Worm (Caenorhabditis elegans) whole organism, young adult: ENCODE data around the gene C25F6.6.

ENCODE experiments used
- B0035.1 ChIP-seq: sonication (generic microtip); optimal IDR thresholded peaks from 2 replicates; lab custom pipeline; 2016; ENCODE audit warnings: missing genetic modification characterization, mild to moderate bottlenecking, missing compliant biosample characterization, missing genotype, missing genetic modification reagents
- B0336.3 ChIP-seq: fragments of 200-800 bp; sonication (Bioruptor generic); IDR thresholded peaks from 2 replicates; pipeline ENCODE4 v1.3.6; 2022; ENCODE audit warnings: missing genetic modification characterization, missing compliant biosample characterization
- C17E4.6 ChIP-seq: fragments of 200-800 bp; sonication (Bioruptor generic); IDR thresholded peaks from 2 replicates; pipeline ENCODE4 v1.3.6; 2022; ENCODE audit warnings: missing genetic modification reagents, missing genetic modification characterization, missing compliant biosample characterization
- F10E7.11 ChIP-seq: sonication (generic microtip); optimal IDR thresholded peaks from 2 replicates; lab custom pipeline; 2017; ENCODE audit warnings: mild to moderate bottlenecking, missing genetic modification characterization, moderate library complexity, missing compliant biosample characterization
- F39B2.1 ChIP-seq: fragments of 200-800 bp; sonication (Bioruptor generic); IDR thresholded peaks from 2 replicates; pipeline ENCODE4 v1.3.6; 2022; ENCODE audit warnings: missing genetic modification reagents, missing genetic modification characterization, missing compliant biosample characterization
- K12H6.12 ChIP-seq: fragments of 200-800 bp; sonication (Bioruptor generic); optimal IDR thresholded peaks from 2 replicates; lab custom pipeline; 2018; ENCODE audit warnings: mild to moderate bottlenecking, missing genetic modification characterization, missing compliant biosample characterization
- Y53G8AR.9 ChIP-seq: fragments of 200-800 bp; sonication (Bioruptor generic); conservative IDR thresholded peaks from 2 replicates; pipeline ENCODE4 v1.3.6; 2022; ENCODE audit warnings: missing genetic modification reagents, missing genetic modification characterization, missing compliant biosample characterization
- Y56A3A.18 ChIP-seq: fragments of 200-800 bp; sonication (Bioruptor generic); IDR thresholded peaks from 2 replicates; pipeline ENCODE4 v1.3.6; 2022; ENCODE audit warnings: missing genetic modification reagents, missing genetic modification characterization, missing compliant biosample characterization
- Y79H2A.3 ChIP-seq: fragments of 200-800 bp; sonication (Bioruptor generic); conservative IDR thresholded peaks from 2 replicates; pipeline ENCODE4 v1.3.6; 2022; ENCODE audit warnings: missing genetic modification reagents, missing genetic modification characterization, missing compliant biosample characterization
- Y95B8A.8 ChIP-seq: fragments of 200-800 bp; sonication (Bioruptor generic); IDR thresholded peaks from 2 replicates; pipeline ENCODE4 v1.3.6; 2022; ENCODE audit warnings: missing genetic modification reagents, missing genetic modification characterization, missing compliant biosample characterization
- akir-1 ChIP-seq: fragments of 200-800 bp; sonication (Bioruptor generic); optimal IDR thresholded peaks from 2 replicates; lab custom pipeline; 2018; ENCODE audit warnings: mild to moderate bottlenecking, missing genetic modification characterization, moderate library complexity, missing compliant biosample characterization
- aptf-2 ChIP-seq: fragments of 200-800 bp; sonication (Bioruptor generic); conservative IDR thresholded peaks from 2 replicates; pipeline ENCODE4 v1.3.6; 2022; ENCODE audit warnings: missing genetic modification reagents, missing genetic modification characterization, missing compliant biosample characterization
- attf-3 ChIP-seq: fragments of 200-800 bp; sonication (Bioruptor generic); conservative IDR thresholded peaks from 2 replicates; pipeline ENCODE4 v1.3.6; 2022; ENCODE audit warnings: missing genetic modification reagents, missing genetic modification characterization, missing compliant biosample characterization
- attf-5 ChIP-seq: fragments of 200-800 bp; sonication (Bioruptor generic); optimal IDR thresholded peaks from 2 replicates; lab custom pipeline; 2018; ENCODE audit warnings: mild to moderate bottlenecking, missing genetic modification characterization, missing compliant biosample characterization
- bed-2 ChIP-seq: fragments of 200-800 bp; sonication (Bioruptor generic); IDR thresholded peaks from 2 replicates; pipeline ENCODE4 v1.3.6; 2022; ENCODE audit warnings: missing genetic modification reagents, missing genetic modification characterization, missing compliant biosample characterization
- ccch-3 ChIP-seq: fragments of 200-800 bp; sonication (Bioruptor generic); optimal IDR thresholded peaks from 2 replicates; lab custom pipeline; 2018; ENCODE audit warnings: mild to moderate bottlenecking, missing genetic modification characterization, missing compliant biosample characterization
- cebp-1 ChIP-seq, 2 experiments: fragments of 200-800 bp in 1 of 2; sonication (Bioruptor generic) in 1 of 2; sonication (generic microtip) in 1 of 2; IDR thresholded peaks in 1 of 2; optimal IDR thresholded peaks in 1 of 2; 2 replicates each; pipeline versions ENCODE4 v1.3.6 to Lab custom; 2017 to 2022; ENCODE audit warnings: missing compliant biosample characterization in 2 of 2, missing genetic modification characterization in 2 of 2, mild to moderate bottlenecking in 1 of 2, missing genetic modification reagents in 1 of 2, moderate library complexity in 1 of 2
- ceh-100 ChIP-seq: fragments of 200-800 bp; sonication (Bioruptor generic); IDR thresholded peaks from 2 replicates; pipeline ENCODE4 v1.3.6; 2022; ENCODE audit warnings: missing genetic modification reagents, missing genetic modification characterization, missing compliant biosample characterization
- ceh-40 ChIP-seq: fragments of 200-800 bp; sonication (Bioruptor generic); IDR thresholded peaks from 2 replicates; pipeline ENCODE4 v1.3.6; 2022; ENCODE audit warnings: missing genetic modification characterization, missing compliant biosample characterization
- ceh-79 ChIP-seq: sonication (generic microtip); optimal IDR thresholded peaks from 2 replicates; lab custom pipeline; 2017; ENCODE audit warnings: mild to moderate bottlenecking, missing genetic modification characterization, missing compliant biosample characterization
- ceh-91 ChIP-seq: fragments of 200-800 bp; sonication (Bioruptor generic); IDR thresholded peaks from 2 replicates; pipeline ENCODE4 v1.3.6; 2022; ENCODE audit warnings: missing genetic modification reagents, missing genetic modification characterization, missing compliant biosample characterization
- dpff-1 ChIP-seq: sonication (generic microtip); optimal IDR thresholded peaks from 2 replicates; lab custom pipeline; 2017; ENCODE audit warnings: mild to moderate bottlenecking, missing genetic modification characterization, missing compliant biosample characterization
- efl-1 ChIP-seq: fragments of 150-350 bp; optimal IDR thresholded peaks from 2 replicates; lab custom pipeline; 2014; ENCODE audit warnings: missing biosample characterization, missing genetic modification reagents, missing genetic modification characterization
- egl-18 ChIP-seq: fragments of 200-800 bp; sonication (Bioruptor generic); IDR thresholded peaks from 2 replicates; pipeline ENCODE4 v1.3.6; 2022; ENCODE audit warnings: missing genetic modification reagents, missing genetic modification characterization, missing compliant biosample characterization
- egl-44 ChIP-seq: fragments of 200-800 bp; sonication (Bioruptor generic); IDR thresholded peaks from 2 replicates; pipeline ENCODE4 v1.3.6; 2022; ENCODE audit warnings: missing genetic modification reagents, missing genetic modification characterization, missing compliant biosample characterization
- egrh-3 ChIP-seq: fragments of 200-800 bp; sonication (Bioruptor generic); IDR thresholded peaks from 2 replicates; pipeline ENCODE4 v1.3.6; 2022; ENCODE audit warnings: missing genetic modification reagents, missing genetic modification characterization, missing compliant biosample characterization
- ets-4 ChIP-seq: fragments of 200-800 bp; sonication (Bioruptor generic); optimal IDR thresholded peaks from 2 replicates; lab custom pipeline; 2018; ENCODE audit warnings: mild to moderate bottlenecking, missing genetic modification characterization, missing compliant biosample characterization
- lag-1 ChIP-seq: fragments of 200-800 bp; sonication (Bioruptor generic); IDR thresholded peaks from 2 replicates; pipeline ENCODE4 v1.3.6; 2022; ENCODE audit warnings: missing genetic modification reagents, missing genetic modification characterization, missing compliant biosample characterization
- let-607 ChIP-seq, 2 experiments: fragments of 200-800 bp in 1 of 2; sonication (Bioruptor generic) in 1 of 2; sonication (generic microtip) in 1 of 2; optimal IDR thresholded peaks; 2 replicates each; lab custom pipeline; 2016 to 2018; ENCODE audit warnings: mild to moderate bottlenecking in 2 of 2, missing compliant biosample characterization in 2 of 2, missing genetic modification characterization in 2 of 2, moderate library complexity in 2 of 2, missing genotype in 1 of 2
- lsl-1 ChIP-seq: fragments of 200-800 bp; sonication (Bioruptor generic); optimal IDR thresholded peaks from 2 replicates; lab custom pipeline; 2018; ENCODE audit warnings: mild to moderate bottlenecking, missing genetic modification characterization, moderate library complexity, missing compliant biosample characterization
- madf-10 ChIP-seq: sonication (generic microtip); optimal IDR thresholded peaks from 2 replicates; lab custom pipeline; 2016; ENCODE audit warnings: mild to moderate bottlenecking, missing genetic modification characterization, missing compliant biosample characterization
- madf-3 ChIP-seq: fragments of 200-800 bp; sonication (Bioruptor generic); IDR thresholded peaks from 2 replicates; pipeline ENCODE4 v1.3.6; 2022; ENCODE audit warnings: missing genetic modification reagents, missing genetic modification characterization, missing compliant biosample characterization
- madf-8 ChIP-seq: fragments of 200-800 bp; sonication (Bioruptor generic); conservative IDR thresholded peaks from 2 replicates; pipeline ENCODE4 v1.3.6; 2022; ENCODE audit warnings: missing genetic modification reagents, missing genetic modification characterization, missing compliant biosample characterization
- mcd-1 ChIP-seq: fragments of 200-800 bp; sonication (Bioruptor generic); IDR thresholded peaks from 2 replicates; pipeline ENCODE4 v1.3.6; 2022; ENCODE audit warnings: missing genetic modification reagents, missing genetic modification characterization, missing compliant biosample characterization
- nfya-2 ChIP-seq: fragments of 200-800 bp; sonication (Bioruptor generic); IDR thresholded peaks from 2 replicates; pipeline ENCODE4 v1.3.6; 2022; ENCODE audit warnings: missing genetic modification reagents, missing genetic modification characterization, missing compliant biosample characterization
- nhr-120 ChIP-seq: fragments of 200-800 bp; sonication (Bioruptor generic); IDR thresholded peaks from 2 replicates; pipeline ENCODE4 v1.3.6; 2022; ENCODE audit warnings: missing genetic modification characterization, missing compliant biosample characterization
- nhr-80 ChIP-seq: sonication (generic microtip); optimal IDR thresholded peaks from 2 replicates; lab custom pipeline; 2016; ENCODE audit warnings: missing genetic modification characterization, missing compliant biosample characterization
- nhr-90 ChIP-seq: sonication (generic microtip); optimal IDR thresholded peaks from 2 replicates; lab custom pipeline; 2016; ENCODE audit warnings: missing genotype, mild to moderate bottlenecking, missing genetic modification characterization, missing compliant biosample characterization
- rcor-1 ChIP-seq: fragments of 200-800 bp; sonication (Bioruptor generic); IDR thresholded peaks from 2 replicates; pipeline ENCODE4 v1.3.6; 2022; ENCODE audit warnings: missing genetic modification reagents, missing genetic modification characterization, missing compliant biosample characterization
- sdz-38 ChIP-seq: sonication (generic microtip); optimal IDR thresholded peaks from 2 replicates; lab custom pipeline; 2016; ENCODE audit warnings: missing genotype, missing genetic modification characterization, missing compliant biosample characterization
- snpc-1.3 ChIP-seq: sonication (generic microtip); optimal IDR thresholded peaks from 2 replicates; lab custom pipeline; 2017; ENCODE audit warnings: missing genetic modification characterization, mild to moderate bottlenecking, missing compliant biosample characterization, antibody characterized with exemption, moderate library complexity, missing genotype, missing genetic modification reagents; ENCODE audit not compliant: insufficient read depth
- somi-1 ChIP-seq: fragments of 200-800 bp; sonication (Bioruptor generic); optimal IDR thresholded peaks from 2 replicates; lab custom pipeline; 2018; ENCODE audit warnings: mild to moderate bottlenecking, missing genetic modification characterization, missing compliant biosample characterization
- sptf-2 ChIP-seq: fragments of 200-800 bp; sonication (Bioruptor generic); optimal IDR thresholded peaks from 2 replicates; lab custom pipeline; 2018; ENCODE audit warnings: mild to moderate bottlenecking, missing genetic modification characterization, missing compliant biosample characterization
- unc-62 ChIP-seq: fragments of 150-350 bp; optimal IDR thresholded peaks from 2 replicates; lab custom pipeline; 2014; ENCODE audit warnings: missing biosample characterization, missing genetic modification reagents, missing genetic modification characterization
- zfh-2 ChIP-seq: fragments of 200-800 bp; sonication (Bioruptor generic); conservative IDR thresholded peaks from 2 replicates; pipeline ENCODE4 v1.3.6; 2022; ENCODE audit warnings: missing genetic modification reagents, missing genetic modification characterization, missing compliant biosample characterization
- ztf-25 ChIP-seq: fragments of 200-800 bp; sonication (Bioruptor generic); IDR thresholded peaks from 2 replicates; pipeline ENCODE4 v1.3.6; 2022; ENCODE audit warnings: missing genetic modification reagents, missing genetic modification characterization, missing compliant biosample characterization
- ztf-3 ChIP-seq: fragments of 200-800 bp; sonication (Bioruptor generic); optimal IDR thresholded peaks from 2 replicates; lab custom pipeline; 2018; ENCODE audit warnings: mild to moderate bottlenecking, missing genetic modification characterization, missing compliant biosample characterization

The C25F6.6 gene

ce11 chrX:5450773-5451447 lies at the start of gene C25F6.6:
Gene C25F6.6, minus strand, starts transcription at chrX:5450823.
- TF ChIP-seq nhr-80 (tag; lab: Kevin White, UChicago) (peak; percentile 23), madf-10 (no peak), somi-1 (GFP tag; lab: Kevin White, UChicago) (no peak), aptf-2 (no peak), ztf-25 (GFP tag; lab: Robert Waterston, UW) (0 out of 2 replicates have a peak, but pooled peaks have one; percentile 7), rcor-1 (GFP tag; lab: Robert Waterston, UW) (peak; percentile 71; the same call in 1 of the 2 replicates), B0336.3 (GFP tag; lab: Robert Waterston, UW) (no peak), Y56A3A.18 (GFP tag; lab: Robert Waterston, UW) (0 out of 2 replicates have a peak, but pooled peaks have one; percentile 50), Y79H2A.3 (GFP tag; lab: Robert Waterston, UW) (no peak), lsl-1 (no peak), egl-18 (no peak), nhr-90 (tag; lab: Kevin White, UChicago) (peak; percentile 46), B0035.1 (tag; lab: Kevin White, UChicago) (no peak), madf-3 (GFP tag; lab: Robert Waterston, UW) (no peak), C17E4.6 (GFP tag; lab: Robert Waterston, UW) (no peak), unc-62 (GFP tag; lab: Kevin White, UChicago) (no peak), efl-1 (GFP tag; lab: Kevin White, UChicago) (no peak), Y95B8A.8 (no peak), ccch-3 (no peak), zfh-2 (GFP tag; lab: Robert Waterston, UW) (no peak), mcd-1 (0 out of 2 replicates have a peak, but pooled peaks have one; percentile 7), madf-8 (GFP tag; lab: Robert Waterston, UW) (no peak), bed-2 (GFP tag; lab: Robert Waterston, UW) (no peak), nhr-120 (GFP tag; lab: Robert Waterston, UW) (no peak), lag-1 (GFP tag; lab: Robert Waterston, UW) (no peak), attf-5 (GFP tag; lab: Kevin White, UChicago) (peak; percentile 28), ceh-79 (tag; lab: Kevin White, UChicago) (no peak), ceh-100 (GFP tag; lab: Robert Waterston, UW) (no peak), Y53G8AR.9 (GFP tag; lab: Robert Waterston, UW) (no peak), cebp-1 (GFP tag; IDR thresholded peaks at IDR 0.05; lab: Robert Waterston, UW) (no peak), cebp-1 (tag; optimal IDR thresholded peaks at IDR 0.05; lab: Kevin White, UChicago) (no peak), ceh-91 (no peak), let-607 (tag; optimal IDR thresholded peaks at IDR 0.05; lab: Kevin White, UChicago) (no peak), K12H6.12 (no peak), ztf-3 (GFP tag; lab: Kevin White, UChicago) (no peak), ets-4 (no peak), attf-3 (GFP tag; lab: Robert Waterston, UW) (no peak), egrh-3 (GFP tag; lab: Robert Waterston, UW) (no peak), F10E7.11 (tag; lab: Kevin White, UChicago) (no peak), egl-44 (peak; percentile 57; the same call in 1 of the 2 replicates), F39B2.1 (GFP tag; lab: Robert Waterston, UW) (no peak), nfya-2 (GFP tag; lab: Robert Waterston, UW) (no peak), dpff-1 (tag; lab: Kevin White, UChicago) (no peak), snpc-1.3 (tag; lab: Kevin White, UChicago) (peak; percentile 74), ceh-40 (GFP tag; lab: Robert Waterston, UW) (0 out of 2 replicates have a peak, but pooled peaks have one; percentile 23), sdz-38 (no peak), akir-1 (GFP tag; lab: Kevin White, UChicago) (no peak), sptf-2 (GFP tag; lab: Kevin White, UChicago) (peak; percentile 37)
